Worm (Caenorhabditis elegans): ENCODE results near the gene nhr-44.

nhr-44 gene

ce11 chrV:8984783-8985182, 20.9 kb upstream of the nhr-44 start:
- TF ChIP-seq nhr-25 (tag; optimal IDR thresholded peaks at IDR 0.05) (no peak), lin-39 (tag; optimal IDR thresholded peaks at IDR 0.05) (no peak), hmg-11 (tag; optimal IDR thresholded peaks at IDR 0.05) (no peak), nfya-1 (tag; optimal IDR thresholded peaks at IDR 0.05; ENCODE audit: insufficient read depth) (no peak), fkh-2 (tag; optimal IDR thresholded peaks at IDR 0.05) (no peak), mdl-1 (tag; optimal IDR thresholded peaks at IDR 0.05) (no peak), ztf-11 (tag; optimal IDR thresholded peaks at IDR 0.05) (no peak), nhr-23 (tag; optimal IDR thresholded peaks at IDR 0.05) (no peak), elt-2 (tag; optimal IDR thresholded peaks at IDR 0.05) (no peak), nhr-11 (tag; optimal IDR thresholded peaks at IDR 0.05) (no peak), snpc-4 (tag; optimal IDR thresholded peaks at IDR 0.05) (no peak), elt-3 (tag; optimal IDR thresholded peaks at IDR 0.05) (no peak), fos-1 (tag; optimal IDR thresholded peaks at IDR 0.05) (no peak), sea-2 (GFP tag; optimal IDR thresholded peaks at IDR 0.05) (no peak), ceh-16 (tag; optimal IDR thresholded peaks at IDR 0.05) (no peak)

ce11 chrV:8983604-8984003, 19.7 kb upstream of the nhr-44 start, which contains the start of gene str-86:
Gene str-86 (minus strand): TSS chrV:8983704.
- no peak for TF ChIP-seq nfya-1 (tag; optimal IDR thresholded peaks at IDR 0.05; ENCODE audit: insufficient read depth)
- no peak for TF ChIP-seq mdl-1 (tag; optimal IDR thresholded peaks at IDR 0.05)
- no peak for TF ChIP-seq pqm-1 (tag; optimal IDR thresholded peaks at IDR 0.05)
- TF ChIP-seq nhr-12 (tag; optimal IDR thresholded peaks at IDR 0.05): no peak

- TF ChIP-seq elt-2 (tag; optimal IDR thresholded peaks at IDR 0.05) (no peak), hmg-11 (tag; optimal IDR thresholded peaks at IDR 0.05) (no peak), lin-39 (tag; optimal IDR thresholded peaks at IDR 0.05) (no peak), fkh-10 (GFP tag; optimal IDR thresholded peaks at IDR 0.05) (no peak), snpc-4 (tag; optimal IDR thresholded peaks at IDR 0.05) (no peak), nhr-76 (tag; optimal IDR thresholded peaks at IDR 0.05) (no peak), mdl-1 (tag; optimal IDR thresholded peaks at IDR 0.05) (no peak), nhr-12 (tag; optimal IDR thresholded peaks at IDR 0.05) (no peak), sea-2 (GFP tag; optimal IDR thresholded peaks at IDR 0.05) (no peak), ceh-82 (tag; optimal IDR thresholded peaks at IDR 0.05) (no peak), pqm-1 (tag; optimal IDR thresholded peaks at IDR 0.05) (no peak), fos-1 (tag; optimal IDR thresholded peaks at IDR 0.05) (no peak), daf-12 (tag; optimal IDR thresholded peaks at IDR 0.05) (no peak), skn-1 (tag; optimal IDR thresholded peaks at IDR 0.05) (no peak), lsy-12 (tag; optimal IDR thresholded peaks at IDR 0.05) (no peak), unc-62 (GFP tag; optimal IDR thresholded peaks at IDR 0.05) (no peak), zag-1 (tag; optimal IDR thresholded peaks at IDR 0.05) (no peak), R02D3.7 (tag; optimal IDR thresholded peaks at IDR 0.05) (no peak), eor-1 (tag; optimal IDR thresholded peaks at IDR 0.05) (no peak)
These were observed 16.9 kb upstream of the nhr-44 start, which contains the start of gene str-84 for ce11 chrV:8980845-8981244. Gene str-84 (minus strand): TSS chrV:8980945.

- TF ChIP-seq nhr-23 (tag; optimal IDR thresholded peaks at IDR 0.05) (no peak), nhr-76 (tag; optimal IDR thresholded peaks at IDR 0.05) (no peak), elt-2 (tag; optimal IDR thresholded peaks at IDR 0.05) (peak; percentile 4), pha-4 (tag; optimal IDR thresholded peaks at IDR 0.05) (no peak), nhr-237 (tag; optimal IDR thresholded peaks at IDR 0.05) (no peak), ZK546.5 (tag; optimal IDR thresholded peaks at IDR 0.05) (no peak), pqm-1 (tag; optimal IDR thresholded peaks at IDR 0.05) (peak; percentile 55), R02D3.7 (tag; optimal IDR thresholded peaks at IDR 0.05) (no peak)
These were observed 14.0 kb upstream of the nhr-44 start for ce11 chrV:8977895-8978294.

- TF ChIP-seq elt-2 (tag; optimal IDR thresholded peaks at IDR 0.05): peak; percentile 55
- TF ChIP-seq nhr-25 (tag; optimal IDR thresholded peaks at IDR 0.05): peak; percentile 31
- TF ChIP-seq pqm-1 (tag; optimal IDR thresholded peaks at IDR 0.05): peak; percentile 56
- TF ChIP-seq ceh-28 (tag; optimal IDR thresholded peaks at IDR 0.05): peak; percentile 11
- TF ChIP-seq lsy-12 (tag; optimal IDR thresholded peaks at IDR 0.05): no peak
- TF ChIP-seq pha-4 (tag; optimal IDR thresholded peaks at IDR 0.05): peak; percentile 20
- no peak for TF ChIP-seq nhr-12 (tag; optimal IDR thresholded peaks at IDR 0.05)
These were observed 11.1 kb upstream of the nhr-44 start, which contains the start of gene nhr-143 for ce11 chrV:8974889-8975422. Gene nhr-143 (minus strand): TSS chrV:8974939.
